Worm (Caenorhabditis elegans): Measurements from ENCODE around the gene orc-5.

- TF ChIP-seq him-1 (tag; optimal IDR thresholded peaks at IDR 0.05) (no peak), dao-5 (tag; optimal IDR thresholded peaks at IDR 0.05) (no peak)
These were observed 16.3 kb downstream of the orc-5 start for ce11 chrIV:10718075-10718474.
